Worm (Caenorhabditis elegans): Measurements from ENCODE around the gene C56G2.15.

C56G2.15 gene

ce11 chrIII:6381584-6382391 is 14.1 kb upstream of the C56G2.15 start, which contains the start of gene znf-622:
Gene znf-622 (plus strand): TSS chrIII:6381634.
- no peak for TF ChIP-seq hnd-1 (tag; optimal IDR thresholded peaks at IDR 0.05)
- TF ChIP-seq ama-1 (optimal IDR thresholded peaks at IDR 0.05), result peak; percentile 91

- no peak for TF ChIP-seq hmbx-1 (tag; optimal IDR thresholded peaks at IDR 0.05)
- no peak for TF ChIP-seq ama-1 (optimal IDR thresholded peaks at IDR 0.05)
These were observed 12.8 kb upstream of the C56G2.15 start, which contains the start of gene C16A3.5 for ce11 chrIII:6380472-6380871. Gene C16A3.5 (plus strand): TSS chrIII:6380772.

- TF ChIP-seq ama-1 (optimal IDR thresholded peaks at IDR 0.05) (peak; percentile 82), F13C5.2 (tag; optimal IDR thresholded peaks at IDR 0.05) (peak; percentile 9), tbx-37 (GFP tag; conservative IDR thresholded peaks at IDR 0.05) (no peak), ceh-13 (GFP tag; optimal IDR thresholded peaks at IDR 0.05) (no peak), aly-1 (tag; optimal IDR thresholded peaks at IDR 0.05) (no peak), tbx-11 (GFP tag; IDR thresholded peaks at IDR 0.05) (no peak), hmg-4 (GFP tag; optimal IDR thresholded peaks at IDR 0.05) (no peak), ets-7 (tag; optimal IDR thresholded peaks at IDR 0.05) (no peak), flt-1 (GFP tag; IDR thresholded peaks at IDR 0.05) (no peak), hnd-1 (tag; optimal IDR thresholded peaks at IDR 0.05) (no peak), hmbx-1 (tag; optimal IDR thresholded peaks at IDR 0.05) (no peak), ceh-36 (tag; optimal IDR thresholded peaks at IDR 0.05) (no peak), sea-1 (GFP tag; conservative IDR thresholded peaks at IDR 0.05) (no peak), scrt-1 (GFP tag; IDR thresholded peaks at IDR 0.05) (no peak)
These were observed 11.4 kb upstream of the C56G2.15 start, which contains the start of gene C16A3.6 for ce11 chrIII:6379129-6379528. Gene C16A3.6 (plus strand): TSS chrIII:6379212.

ce11 chrIII:6374947-6375415 is 7.3 kb upstream of the C56G2.15 start, which contains the start of the genes rps-13 and nfx-1:
Gene rps-13 (minus strand): TSS chrIII:6374997.
Gene nfx-1 (plus strand): TSS chrIII:6375379.
- TF ChIP-seq tbx-37 (GFP tag; conservative IDR thresholded peaks at IDR 0.05) (no peak), ceh-36 (tag; optimal IDR thresholded peaks at IDR 0.05) (no peak), F13C5.2 (tag; optimal IDR thresholded peaks at IDR 0.05) (peak; percentile 24), sea-1 (GFP tag; conservative IDR thresholded peaks at IDR 0.05) (no peak)

- TF ChIP-seq ets-7 (tag; optimal IDR thresholded peaks at IDR 0.05) (no peak), scrt-1 (GFP tag; IDR thresholded peaks at IDR 0.05) (no peak), aly-1 (tag; optimal IDR thresholded peaks at IDR 0.05) (no peak)
These were observed 6.3 kb upstream of the C56G2.15 start for ce11 chrIII:6373850-6374474.

- no peak for TF ChIP-seq ceh-13 (GFP tag; optimal IDR thresholded peaks at IDR 0.05)
- no peak for TF ChIP-seq aly-1 (tag; optimal IDR thresholded peaks at IDR 0.05)
- no peak for TF ChIP-seq tra-4 (tag; optimal IDR thresholded peaks at IDR 0.05)
- TF ChIP-seq hmg-4 (GFP tag; optimal IDR thresholded peaks at IDR 0.05), result no peak
- no peak for TF ChIP-seq ets-7 (tag; optimal IDR thresholded peaks at IDR 0.05)
- no peak for TF ChIP-seq tbx-37 (GFP tag; conservative IDR thresholded peaks at IDR 0.05)
- no peak for TF ChIP-seq pes-1 (GFP tag; IDR thresholded peaks at IDR 0.05)
- no peak for TF ChIP-seq hmbx-1 (tag; optimal IDR thresholded peaks at IDR 0.05)
- no peak for TF ChIP-seq ceh-36 (tag; optimal IDR thresholded peaks at IDR 0.05)
- no peak for TF ChIP-seq ama-1 (optimal IDR thresholded peaks at IDR 0.05)
These were observed 825 bp upstream of the C56G2.15 start for ce11 chrIII:6368524-6368923.

- TF ChIP-seq aly-1 (tag; optimal IDR thresholded peaks at IDR 0.05) (no peak), ets-7 (tag; optimal IDR thresholded peaks at IDR 0.05) (no peak), hnd-1 (tag; optimal IDR thresholded peaks at IDR 0.05) (no peak), pes-1 (GFP tag; IDR thresholded peaks at IDR 0.05) (no peak), ama-1 (optimal IDR thresholded peaks at IDR 0.05) (no peak), ceh-13 (GFP tag; optimal IDR thresholded peaks at IDR 0.05) (no peak), B0310.2 (tag; optimal IDR thresholded peaks at IDR 0.05) (no peak), sea-1 (GFP tag; conservative IDR thresholded peaks at IDR 0.05) (no peak), tbx-37 (GFP tag; conservative IDR thresholded peaks at IDR 0.05) (no peak), flt-1 (GFP tag; IDR thresholded peaks at IDR 0.05) (no peak), hmbx-1 (tag; optimal IDR thresholded peaks at IDR 0.05) (no peak), F13C5.2 (tag; optimal IDR thresholded peaks at IDR 0.05) (no peak), tbx-11 (GFP tag; IDR thresholded peaks at IDR 0.05) (no peak), scrt-1 (GFP tag; IDR thresholded peaks at IDR 0.05) (no peak), hmg-4 (GFP tag; optimal IDR thresholded peaks at IDR 0.05) (no peak), tra-4 (tag; optimal IDR thresholded peaks at IDR 0.05) (no peak), ceh-36 (tag; optimal IDR thresholded peaks at IDR 0.05) (no peak)
These were observed 3.3 kb downstream of the C56G2.15 start for ce11 chrIII:6364395-6364794.

- TF ChIP-seq B0310.2 (tag; optimal IDR thresholded peaks at IDR 0.05) (no peak), tbx-37 (GFP tag; conservative IDR thresholded peaks at IDR 0.05) (no peak), pes-1 (GFP tag; IDR thresholded peaks at IDR 0.05) (no peak), hmbx-1 (tag; optimal IDR thresholded peaks at IDR 0.05) (no peak), ama-1 (optimal IDR thresholded peaks at IDR 0.05) (no peak), tra-4 (tag; optimal IDR thresholded peaks at IDR 0.05) (no peak), F13C5.2 (tag; optimal IDR thresholded peaks at IDR 0.05) (no peak), aly-1 (tag; optimal IDR thresholded peaks at IDR 0.05) (no peak), sea-1 (GFP tag; conservative IDR thresholded peaks at IDR 0.05) (no peak), ets-7 (tag; optimal IDR thresholded peaks at IDR 0.05) (no peak), tbx-11 (GFP tag; IDR thresholded peaks at IDR 0.05) (no peak), flt-1 (GFP tag; IDR thresholded peaks at IDR 0.05) (no peak), ceh-13 (GFP tag; optimal IDR thresholded peaks at IDR 0.05) (no peak), hmg-4 (GFP tag; optimal IDR thresholded peaks at IDR 0.05) (no peak), scrt-1 (GFP tag; IDR thresholded peaks at IDR 0.05) (no peak), hnd-1 (tag; optimal IDR thresholded peaks at IDR 0.05) (no peak), ceh-36 (tag; optimal IDR thresholded peaks at IDR 0.05) (no peak)
These were observed 5.3 kb downstream of the C56G2.15 start for ce11 chrIII:6362323-6362922.

Data from whole organism, early embryonic.